Fruit fly (Drosophila melanogaster): ENCODE measurements around the gene ben.

- TF ChIP-seq h (optimal IDR thresholded peaks at IDR 0.05): no peak
- TF ChIP-seq psq (optimal IDR thresholded peaks at IDR 0.05): no peak
- TF ChIP-seq Sin3A (optimal IDR thresholded peaks at IDR 0.05): no peak
- no peak for TF ChIP-seq insv (optimal IDR thresholded peaks at IDR 0.05)
Observed at dm6 chrX:13994783-13995341, 1.3 kb upstream of the ben start.
